Fruit fly (Drosophila melanogaster) whole organism, wandering third instar larva: ENCODE results near the gene CG6325.

ENCODE experiments used
- Dfd ChIP-seq: fragments of >200 bp; optimal IDR thresholded peaks from 2 replicates; lab custom pipeline; 2017; ENCODE audit warnings: missing biosample characterization, missing genetic modification characterization
- HLH106 ChIP-seq: fragments of 200-800 bp; optimal IDR thresholded peaks from 3 replicates; lab custom pipeline; 2019; ENCODE audit warnings: missing biosample characterization, mild to moderate bottlenecking, missing genetic modification characterization, moderate library complexity
- Mio ChIP-seq: sonication (Bioruptor generic); optimal IDR thresholded peaks from 2 replicates; lab custom pipeline; 2016; ENCODE audit warnings: missing biosample characterization, missing genetic modification characterization
- br ChIP-seq: fragments of 200-800 bp; sonication (Bioruptor generic); optimal IDR thresholded peaks from 2 replicates; lab custom pipeline; 2016; ENCODE audit warnings: missing biosample characterization, missing genetic modification characterization
- dl ChIP-seq, 2 experiments: fragments of 175-275, 200-275 bp in 1 of 2; fragments of 200-275 bp in 1 of 2; sonication (Bioruptor generic); optimal IDR thresholded peaks; lab custom pipeline; 2018; ENCODE audit warnings: mild to moderate bottlenecking in 2 of 2, missing biosample characterization in 2 of 2, missing genetic modification characterization in 2 of 2, moderate library complexity in 2 of 2; ENCODE audit not compliant: partially characterized antibody in 2 of 2, insufficient read depth in 1 of 2
- lola ChIP-seq: fragments of >200 bp; optimal IDR thresholded peaks from 2 replicates; lab custom pipeline; 2017; ENCODE audit warnings: missing biosample characterization, missing genetic modification characterization
- psq ChIP-seq: fragments of 200-800 bp; sonication (Bioruptor generic); optimal IDR thresholded peaks from 3 replicates; lab custom pipeline; 2017; ENCODE audit warnings: missing biosample characterization, mild to moderate bottlenecking, missing genetic modification characterization, moderate library complexity
- rgr ChIP-seq: fragments of 200-800 bp; sonication (Bioruptor generic); optimal IDR thresholded peaks from 3 replicates; lab custom pipeline; 2016; ENCODE audit warnings: missing biosample characterization, mild to moderate bottlenecking, missing genetic modification characterization
- usp ChIP-seq: fragments of >200 bp; optimal IDR thresholded peaks from 2 replicates; lab custom pipeline; 2017; ENCODE audit warnings: missing biosample characterization, missing genetic modification characterization

DNA sequence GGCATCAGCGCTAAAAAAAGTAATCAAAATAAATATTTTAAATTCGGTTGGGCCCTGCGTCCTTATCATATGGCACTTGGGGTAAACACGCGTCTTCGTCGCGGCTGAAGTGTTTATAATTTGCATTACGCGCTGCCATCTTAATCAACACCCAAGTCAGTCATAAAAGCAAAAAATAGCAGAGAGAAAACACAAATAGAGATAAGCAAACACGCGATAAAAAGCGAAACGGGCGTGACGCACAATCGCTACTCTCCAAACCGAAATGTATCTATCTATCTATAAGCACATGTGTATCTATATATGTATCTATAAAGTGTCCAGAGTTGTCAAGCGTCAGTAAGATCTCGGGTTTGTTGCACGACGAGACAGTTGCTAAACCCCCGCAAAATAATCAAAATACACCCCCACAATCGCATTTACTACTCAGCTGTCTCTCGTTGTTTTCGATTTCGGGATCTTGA, 16.1 kb downstream of the CG6325 start:
- TF ChIP-seq Mio (GFP tag; lab: Kevin White, UChicago), result no peak
- no peak for TF ChIP-seq Dfd
- no peak for TF ChIP-seq usp
- TF ChIP-seq rgr, result peak; percentile 56
- TF ChIP-seq HLH106 (tag; lab: Kevin White, UChicago), result peak; percentile 23
- peak; percentile 73 for TF ChIP-seq br
- TF ChIP-seq lola (GFP tag; lab: Kevin White, UChicago), result no peak
- TF ChIP-seq psq, result peak; percentile 36
- no peak for TF ChIP-seq dl (GFP tag; optimal IDR thresholded peaks at IDR 0.05; lab: Kevin White, UChicago; ENCODE audit: insufficient read depth in 1 of 2, partially characterized antibody in 2 of 2)
